Worm (Caenorhabditis elegans): ENCODE data around the gene C11G6.2.

The C11G6.2 gene

DNA sequence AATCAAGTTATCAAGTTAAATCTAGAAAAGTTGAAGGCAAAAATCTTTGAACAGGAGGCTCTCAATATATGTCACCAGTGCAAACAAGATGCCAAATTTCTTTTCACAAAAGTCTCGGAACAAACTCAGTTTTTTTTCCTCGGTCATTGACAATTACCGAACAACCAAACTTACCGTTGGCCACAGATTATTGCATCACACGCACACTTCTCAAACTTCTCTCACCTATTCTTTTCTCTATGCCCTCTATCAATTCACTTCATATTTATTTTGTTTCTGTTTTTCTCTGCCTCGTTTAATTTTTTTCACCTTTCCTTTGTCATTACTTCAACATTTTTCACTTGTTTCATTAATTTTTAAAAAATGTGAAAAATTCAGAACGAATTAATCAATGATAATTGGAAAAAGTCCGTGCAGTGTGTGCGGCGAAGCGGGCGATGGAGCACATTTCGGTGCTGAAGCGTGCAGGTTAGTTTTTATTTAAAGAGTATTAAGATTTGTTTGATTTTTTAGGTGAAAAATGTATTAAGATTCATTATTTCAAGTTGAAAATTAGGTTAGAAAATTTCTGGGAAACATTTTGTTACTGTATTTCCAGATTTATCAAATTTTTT, 26.3 kb downstream of the C11G6.2 start, which contains the start of gene nhr-28:
TSS of gene nhr-28 (plus strand) at position 379 of the 614 bp plus-strand sequence.
- TF ChIP-seq aly-1 (tag; optimal IDR thresholded peaks at IDR 0.05) (no peak), ceh-36 (tag; optimal IDR thresholded peaks at IDR 0.05) (no peak), sea-1 (GFP tag; conservative IDR thresholded peaks at IDR 0.05) (no peak), ama-1 (optimal IDR thresholded peaks at IDR 0.05) (no peak), pes-1 (GFP tag; IDR thresholded peaks at IDR 0.05) (no peak), ceh-13 (GFP tag; optimal IDR thresholded peaks at IDR 0.05) (no peak), F13C5.2 (tag; optimal IDR thresholded peaks at IDR 0.05) (no peak), ets-7 (tag; optimal IDR thresholded peaks at IDR 0.05) (no peak), hmg-4 (GFP tag; optimal IDR thresholded peaks at IDR 0.05) (no peak), scrt-1 (GFP tag; IDR thresholded peaks at IDR 0.05) (no peak), tbx-11 (GFP tag; IDR thresholded peaks at IDR 0.05) (no peak), hmbx-1 (tag; optimal IDR thresholded peaks at IDR 0.05) (no peak), tbx-37 (GFP tag; conservative IDR thresholded peaks at IDR 0.05) (no peak), tra-4 (tag; optimal IDR thresholded peaks at IDR 0.05) (no peak), B0310.2 (tag; optimal IDR thresholded peaks at IDR 0.05) (no peak), hnd-1 (tag; optimal IDR thresholded peaks at IDR 0.05) (no peak), flt-1 (GFP tag; IDR thresholded peaks at IDR 0.05) (no peak)

DNA sequence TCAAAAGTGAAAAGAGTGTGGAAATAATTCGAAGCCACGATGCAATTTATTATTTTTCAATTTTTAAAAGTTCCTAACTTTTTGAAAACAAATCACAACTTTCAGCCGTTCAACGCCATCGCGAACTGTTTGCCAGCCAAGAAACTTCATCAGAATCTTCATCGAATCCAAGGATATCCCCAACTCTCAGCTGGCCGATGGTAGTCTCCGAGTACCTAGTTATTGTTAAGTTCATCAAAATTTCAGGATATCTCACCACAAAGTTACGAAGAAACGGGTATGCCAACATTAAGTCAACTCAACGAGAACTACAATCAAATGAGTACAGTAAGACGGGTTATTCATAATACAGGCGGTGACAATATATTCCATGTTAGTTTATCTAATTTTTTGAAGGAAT, 27.9 kb downstream of the C11G6.2 start:
- TF ChIP-seq flt-1 (GFP tag; IDR thresholded peaks at IDR 0.05) (no peak), hmbx-1 (tag; optimal IDR thresholded peaks at IDR 0.05) (no peak), hmg-4 (GFP tag; optimal IDR thresholded peaks at IDR 0.05) (no peak), ceh-36 (tag; optimal IDR thresholded peaks at IDR 0.05) (no peak), tbx-37 (GFP tag; conservative IDR thresholded peaks at IDR 0.05) (no peak), tra-4 (tag; optimal IDR thresholded peaks at IDR 0.05) (no peak), ets-7 (tag; optimal IDR thresholded peaks at IDR 0.05) (no peak), ama-1 (optimal IDR thresholded peaks at IDR 0.05) (no peak), B0310.2 (tag; optimal IDR thresholded peaks at IDR 0.05) (no peak), hnd-1 (tag; optimal IDR thresholded peaks at IDR 0.05) (no peak), F13C5.2 (tag; optimal IDR thresholded peaks at IDR 0.05) (no peak), tbx-11 (GFP tag; IDR thresholded peaks at IDR 0.05) (no peak), pes-1 (GFP tag; IDR thresholded peaks at IDR 0.05) (no peak), ceh-13 (GFP tag; optimal IDR thresholded peaks at IDR 0.05) (no peak), scrt-1 (GFP tag; IDR thresholded peaks at IDR 0.05) (no peak), aly-1 (tag; optimal IDR thresholded peaks at IDR 0.05) (no peak), sea-1 (GFP tag; conservative IDR thresholded peaks at IDR 0.05) (no peak)

DNA sequence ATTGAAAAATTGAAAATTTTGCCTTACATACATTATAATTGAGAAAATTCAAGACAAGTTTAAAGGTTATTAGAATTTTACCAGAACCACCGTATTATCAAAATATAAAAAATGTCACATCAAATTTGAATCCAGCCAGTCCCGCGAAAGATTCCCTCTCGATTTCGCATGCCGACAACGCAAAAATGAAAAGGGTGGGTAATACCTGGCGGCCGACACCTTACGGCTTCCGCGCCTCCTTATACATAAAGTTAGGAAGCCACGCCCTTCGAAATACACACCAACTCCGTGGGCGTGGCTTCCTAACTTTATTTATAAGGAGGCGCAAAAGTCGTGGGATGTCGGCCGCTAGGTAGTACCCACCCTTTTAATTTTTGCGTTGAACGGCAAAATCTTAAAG, 29.1 kb downstream of the C11G6.2 start:
- TF ChIP-seq ceh-13 (GFP tag; optimal IDR thresholded peaks at IDR 0.05) = no peak
- TF ChIP-seq hmbx-1 (tag; optimal IDR thresholded peaks at IDR 0.05) = no peak
- no peak for TF ChIP-seq flt-1 (GFP tag; IDR thresholded peaks at IDR 0.05)
- no peak for TF ChIP-seq scrt-1 (GFP tag; IDR thresholded peaks at IDR 0.05)
- no peak for TF ChIP-seq sea-1 (GFP tag; conservative IDR thresholded peaks at IDR 0.05)
- no peak for TF ChIP-seq hmg-4 (GFP tag; optimal IDR thresholded peaks at IDR 0.05)
- peak; percentile 11; the same call in 1 of the 2 replicates for TF ChIP-seq pes-1 (GFP tag; IDR thresholded peaks at IDR 0.05)
- TF ChIP-seq hnd-1 (tag; optimal IDR thresholded peaks at IDR 0.05) = no peak

DNA sequence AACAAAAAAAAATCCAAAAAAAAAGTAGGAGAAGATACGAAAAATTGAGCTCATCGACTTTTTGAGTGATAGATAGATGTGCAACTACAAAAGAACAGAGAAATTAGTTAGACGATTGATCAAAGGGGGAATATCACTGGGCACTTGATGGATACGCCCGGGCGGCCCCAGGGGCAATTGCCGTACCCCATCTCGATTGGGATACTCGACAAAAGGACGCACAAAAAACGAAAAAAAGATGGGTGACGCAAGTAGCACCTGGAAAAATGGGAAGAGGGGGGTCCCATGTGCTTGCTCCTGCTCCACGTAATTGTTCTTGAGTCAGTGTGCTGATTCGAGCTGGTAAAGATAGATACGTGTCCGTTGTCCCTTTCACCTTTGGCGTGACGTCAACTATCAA, 32.6 kb downstream of the C11G6.2 start:
- no peak for TF ChIP-seq tra-4 (tag; optimal IDR thresholded peaks at IDR 0.05)
- no peak for TF ChIP-seq tbx-37 (GFP tag; conservative IDR thresholded peaks at IDR 0.05)
- no peak for TF ChIP-seq aly-1 (tag; optimal IDR thresholded peaks at IDR 0.05)
- no peak for TF ChIP-seq B0310.2 (tag; optimal IDR thresholded peaks at IDR 0.05)
- no peak for TF ChIP-seq ceh-36 (tag; optimal IDR thresholded peaks at IDR 0.05)
- no peak for TF ChIP-seq hnd-1 (tag; optimal IDR thresholded peaks at IDR 0.05)
- TF ChIP-seq scrt-1 (GFP tag; IDR thresholded peaks at IDR 0.05) = no peak
- no peak for TF ChIP-seq hmbx-1 (tag; optimal IDR thresholded peaks at IDR 0.05)
- TF ChIP-seq ets-7 (tag; optimal IDR thresholded peaks at IDR 0.05) = no peak
- TF ChIP-seq F13C5.2 (tag; optimal IDR thresholded peaks at IDR 0.05) = no peak
- no peak for TF ChIP-seq tbx-11 (GFP tag; IDR thresholded peaks at IDR 0.05)
- no peak for TF ChIP-seq hmg-4 (GFP tag; optimal IDR thresholded peaks at IDR 0.05)
- TF ChIP-seq ama-1 (optimal IDR thresholded peaks at IDR 0.05) = no peak

DNA sequence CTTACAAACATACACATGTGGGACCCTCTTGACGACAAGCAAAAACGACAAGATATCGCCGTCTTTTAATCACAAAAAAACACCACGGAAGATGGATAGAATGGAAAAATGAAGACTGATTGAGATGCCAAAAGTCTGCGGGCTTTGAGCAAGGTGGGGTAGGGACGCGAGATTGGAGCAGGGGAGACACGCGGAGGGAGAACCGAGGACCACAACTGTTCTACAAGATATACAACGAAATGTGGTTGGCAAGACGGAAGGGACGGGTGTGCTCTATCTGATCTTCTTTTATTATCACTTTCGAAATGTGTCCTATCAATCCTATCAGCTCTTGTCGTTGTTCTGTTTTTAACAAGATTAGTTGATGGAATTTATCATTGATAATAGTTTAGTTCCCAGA, 35.2 kb downstream of the C11G6.2 start:
- TF ChIP-seq tbx-11 (GFP tag; IDR thresholded peaks at IDR 0.05) = no peak
- TF ChIP-seq hmbx-1 (tag; optimal IDR thresholded peaks at IDR 0.05) = no peak
- no peak for TF ChIP-seq aly-1 (tag; optimal IDR thresholded peaks at IDR 0.05)
- no peak for TF ChIP-seq tbx-37 (GFP tag; conservative IDR thresholded peaks at IDR 0.05)
- TF ChIP-seq B0310.2 (tag; optimal IDR thresholded peaks at IDR 0.05) = no peak

DNA sequence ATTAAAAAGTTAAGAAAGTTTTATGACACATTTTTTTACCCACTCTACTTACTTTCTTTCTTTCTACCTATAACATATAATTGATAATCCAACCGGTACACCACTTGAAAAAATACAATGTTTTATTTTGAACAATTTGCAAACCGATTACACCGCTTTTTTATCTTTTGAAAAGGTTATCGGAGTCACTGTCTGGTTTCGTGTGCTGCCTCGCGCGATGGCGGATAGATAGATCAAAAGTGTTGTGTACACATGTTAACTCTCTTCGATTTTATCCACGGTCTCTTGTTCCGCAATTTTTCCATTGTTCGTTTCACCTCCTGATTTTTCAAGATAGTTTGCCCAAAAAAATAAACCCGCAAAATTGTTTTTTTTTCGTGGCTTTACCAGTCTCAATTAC, 38.1 kb downstream of the C11G6.2 start:
- TF ChIP-seq F13C5.2 (tag; optimal IDR thresholded peaks at IDR 0.05) (no peak), B0310.2 (tag; optimal IDR thresholded peaks at IDR 0.05) (no peak), ets-7 (tag; optimal IDR thresholded peaks at IDR 0.05) (no peak), hmbx-1 (tag; optimal IDR thresholded peaks at IDR 0.05) (no peak), tbx-11 (GFP tag; IDR thresholded peaks at IDR 0.05) (no peak), aly-1 (tag; optimal IDR thresholded peaks at IDR 0.05) (no peak), scrt-1 (GFP tag; IDR thresholded peaks at IDR 0.05) (no peak), tbx-37 (GFP tag; conservative IDR thresholded peaks at IDR 0.05) (no peak), tra-4 (tag; optimal IDR thresholded peaks at IDR 0.05) (no peak), pes-1 (GFP tag; IDR thresholded peaks at IDR 0.05) (no peak), sea-1 (GFP tag; conservative IDR thresholded peaks at IDR 0.05) (no peak), ama-1 (optimal IDR thresholded peaks at IDR 0.05) (no peak), flt-1 (GFP tag; IDR thresholded peaks at IDR 0.05) (no peak), ceh-13 (GFP tag; optimal IDR thresholded peaks at IDR 0.05) (no peak), ceh-36 (tag; optimal IDR thresholded peaks at IDR 0.05) (no peak), hnd-1 (tag; optimal IDR thresholded peaks at IDR 0.05) (no peak), hmg-4 (GFP tag; optimal IDR thresholded peaks at IDR 0.05) (no peak)

DNA sequence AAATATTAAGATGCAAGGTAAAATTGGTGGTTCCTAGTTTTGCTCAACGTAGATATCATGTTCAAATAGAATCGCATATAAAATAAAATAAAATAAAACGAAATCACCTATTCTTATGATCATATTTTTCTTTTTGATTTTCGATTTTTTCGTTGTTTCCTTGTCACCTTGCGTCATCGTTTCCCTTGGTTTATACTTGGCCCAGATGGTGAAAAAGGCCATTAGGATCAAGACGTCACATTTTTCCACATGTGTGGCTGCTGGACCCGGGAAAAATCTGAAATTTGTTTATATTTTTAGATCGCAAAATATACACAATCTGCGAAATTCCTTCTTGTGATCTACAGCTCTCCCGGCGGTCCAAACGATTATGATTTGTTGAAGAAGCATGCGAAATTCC, 38.6 kb downstream of the C11G6.2 start, which contains the start of gene ace-1:
TSS of gene ace-1 (plus strand) at position 301 of the 400 bp plus-strand sequence.
- TF ChIP-seq sea-1 (GFP tag; conservative IDR thresholded peaks at IDR 0.05) (no peak), aly-1 (tag; optimal IDR thresholded peaks at IDR 0.05) (no peak), B0310.2 (tag; optimal IDR thresholded peaks at IDR 0.05) (no peak), F13C5.2 (tag; optimal IDR thresholded peaks at IDR 0.05) (no peak), tbx-37 (GFP tag; conservative IDR thresholded peaks at IDR 0.05) (no peak), ceh-36 (tag; optimal IDR thresholded peaks at IDR 0.05) (no peak), ceh-13 (GFP tag; optimal IDR thresholded peaks at IDR 0.05) (no peak), ets-7 (tag; optimal IDR thresholded peaks at IDR 0.05) (no peak), tra-4 (tag; optimal IDR thresholded peaks at IDR 0.05) (no peak), hmg-4 (GFP tag; optimal IDR thresholded peaks at IDR 0.05) (no peak)
